Fruit fly (Drosophila melanogaster): Measurements from ENCODE around the gene CG6700.

The CG6700 gene

dm6 chr2L:10822620-10823019 lies 19.8 kb downstream of the CG6700 start:
- no peak for TF ChIP-seq CG8478 (optimal IDR thresholded peaks at IDR 0.05)
- no peak for TF ChIP-seq CTCF (optimal IDR thresholded peaks at IDR 0.05)

- TF ChIP-seq CTCF (optimal IDR thresholded peaks at IDR 0.05) = no peak
- TF ChIP-seq CG8478 (optimal IDR thresholded peaks at IDR 0.05) = no peak
Measured at dm6 chr2L:10820405-10820804, 22.0 kb downstream of the CG6700 start, which contains the start of gene CG17134. CG17134 (plus strand) TSS chr2L:10820705.

- TF ChIP-seq CTCF (optimal IDR thresholded peaks at IDR 0.05) (no peak), CG8478 (optimal IDR thresholded peaks at IDR 0.05) (no peak)
Measured at dm6 chr2L:10818807-10819206, 23.6 kb downstream of the CG6700 start, which contains the start of gene CG6508. CG6508 (plus strand) TSS chr2L:10819107.

- TF ChIP-seq CG8478 (optimal IDR thresholded peaks at IDR 0.05) (no peak), CTCF (optimal IDR thresholded peaks at IDR 0.05) (no peak)
Measured at dm6 chr2L:10801951-10802780, 40.2 kb downstream of the CG6700 start.

- TF ChIP-seq CTCF (optimal IDR thresholded peaks at IDR 0.05) (no peak), CG8478 (optimal IDR thresholded peaks at IDR 0.05) (no peak)
Measured at dm6 chr2L:10800877-10801719, 41.3 kb downstream of the CG6700 start, which contains the start of gene CG31869. CG31869 (minus strand) TSS chr2L:10801109.

- TF ChIP-seq CTCF (optimal IDR thresholded peaks at IDR 0.05) (no peak), CG8478 (optimal IDR thresholded peaks at IDR 0.05) (no peak)
Measured at dm6 chr2L:10795731-10796130, 46.7 kb downstream of the CG6700 start.

dm6 chr2L:10794032-10794431 lies 48.4 kb downstream of the CG6700 start:
- TF ChIP-seq CTCF (optimal IDR thresholded peaks at IDR 0.05) = no peak
- no peak for TF ChIP-seq CG8478 (optimal IDR thresholded peaks at IDR 0.05)

dm6 chr2L:10792072-10792471 lies 50.3 kb downstream of the CG6700 start:
- no peak for TF ChIP-seq CTCF (optimal IDR thresholded peaks at IDR 0.05)
- TF ChIP-seq CG8478 (optimal IDR thresholded peaks at IDR 0.05) = no peak

dm6 chr2L:10791343-10791742 lies 51.1 kb downstream of the CG6700 start:
- no peak for TF ChIP-seq CTCF (optimal IDR thresholded peaks at IDR 0.05)
- no peak for TF ChIP-seq CG8478 (optimal IDR thresholded peaks at IDR 0.05)

- TF ChIP-seq CG8478 (optimal IDR thresholded peaks at IDR 0.05) = no peak
- TF ChIP-seq CTCF (optimal IDR thresholded peaks at IDR 0.05) = no peak
Measured at dm6 chr2L:10789922-10790321, 52.5 kb downstream of the CG6700 start, which contains the start of gene CG31870. CG31870 (plus strand) TSS chr2L:10790222.

Measured in S2 (cell line).